Fruit fly (Drosophila melanogaster): Measurements from ENCODE around the gene CG9525.

dm6 chr2L:8964657-8965056, 2.5 kb upstream of the CG9525 start, which contains the start of gene CG32984:
- TF ChIP-seq fd85E (GFP tag; optimal IDR thresholded peaks at IDR 0.05) (no peak), ss (GFP tag; optimal IDR thresholded peaks at IDR 0.05) (no peak), cyc (GFP tag; optimal IDR thresholded peaks at IDR 0.05) (no peak), CG3919 (GFP tag; optimal IDR thresholded peaks at IDR 0.05) (no peak), Sox102F (GFP tag; optimal IDR thresholded peaks at IDR 0.05) (no peak), Eip93F (GFP tag; optimal IDR thresholded peaks at IDR 0.05) (no peak)

Measured in whole organism, prepupa.